Worm (Caenorhabditis elegans) whole organism, L4 larva: ENCODE data around the gene Y56A3A.22.

Source experiments
- F10B5.3 ChIP-seq: sonication (generic microtip); optimal IDR thresholded peaks from 2 replicates; lab custom pipeline; 2016; ENCODE audit warnings: mild to moderate bottlenecking, missing genetic modification characterization, missing compliant biosample characterization
- aha-1 ChIP-seq: fragments of 150-350 bp; peaks from one replicate; lab custom pipeline; 2014; ENCODE audit warnings: missing biosample characterization, missing genetic modification characterization
- ceh-20 ChIP-seq: fragments of 200-800 bp; sonication (Bioruptor generic); IDR thresholded peaks from 2 replicates; pipeline ENCODE4 v1.3.6; 2022; ENCODE audit warnings: missing genetic modification reagents, missing genetic modification characterization, missing compliant biosample characterization
- ceh-28 ChIP-seq: fragments of 150-350 bp; optimal IDR thresholded peaks from 2 replicates; lab custom pipeline; 2014; ENCODE audit warnings: missing biosample characterization, missing genetic modification reagents, missing genetic modification characterization
- ceh-44 ChIP-seq: fragments of 200-800 bp; sonication (Bioruptor generic); IDR thresholded peaks from 2 replicates; pipeline ENCODE4 v1.3.6; 2022; ENCODE audit warnings: missing genetic modification reagents, missing genetic modification characterization, missing compliant biosample characterization
- ceh-62 ChIP-seq: sonication (generic microtip); optimal IDR thresholded peaks from 2 replicates; lab custom pipeline; 2017; ENCODE audit warnings: missing biosample characterization, missing genetic modification characterization
- cey-2 ChIP-seq: sonication (generic microtip); optimal IDR thresholded peaks from 3 replicates; lab custom pipeline; 2017; ENCODE audit warnings: missing genetic modification characterization, mild to moderate bottlenecking, missing compliant biosample characterization, antibody characterized with exemption, borderline replicate concordance; ENCODE audit not compliant: insufficient read depth
- daf-12 ChIP-seq: fragments of 150-350 bp; optimal IDR thresholded peaks from 2 replicates; lab custom pipeline; 2014; ENCODE audit warnings: missing biosample characterization, missing genetic modification reagents, missing genetic modification characterization
- daf-19 ChIP-seq: fragments of 200-800 bp; sonication (Bioruptor generic); conservative IDR thresholded peaks from 2 replicates; pipeline ENCODE4 v1.3.6; 2022; ENCODE audit warnings: missing genetic modification characterization, missing compliant biosample characterization
- daf-8 ChIP-seq: fragments of 200-800 bp; sonication (Bioruptor generic); IDR thresholded peaks from 2 replicates; pipeline ENCODE4 v1.3.6; 2022; ENCODE audit warnings: missing genetic modification characterization, missing compliant biosample characterization
- dpl-1 ChIP-seq: fragments of 150-350 bp; optimal IDR thresholded peaks from 2 replicates; lab custom pipeline; 2014; ENCODE audit warnings: missing biosample characterization, missing genetic modification reagents, missing genetic modification characterization
- dve-1 ChIP-seq: sonication (generic microtip); optimal IDR thresholded peaks from 2 replicates; lab custom pipeline; 2017; ENCODE audit warnings: antibody characterized with exemption, mild to moderate bottlenecking, missing genetic modification characterization, missing compliant biosample characterization; ENCODE audit not compliant: insufficient read depth
- fkh-10 ChIP-seq: fragments of 150-350 bp; optimal IDR thresholded peaks from 2 replicates; lab custom pipeline; 2014; ENCODE audit warnings: missing biosample characterization, missing genetic modification reagents, missing genetic modification characterization
- gei-8 ChIP-seq: fragments of 200-800 bp; sonication (Bioruptor generic); optimal IDR thresholded peaks from 2 replicates; lab custom pipeline; 2018; ENCODE audit warnings: mild to moderate bottlenecking, missing genetic modification characterization, missing compliant biosample characterization
- hif-1 ChIP-seq, 2 experiments: sonication (generic microtip); optimal IDR thresholded peaks; 2 replicates each; lab custom pipeline; 2016 to 2017; ENCODE audit warnings: missing compliant biosample characterization in 2 of 2, missing genetic modification characterization in 2 of 2, missing genetic modification reagents in 2 of 2, missing genotype in 2 of 2, mild to moderate bottlenecking in 1 of 2
- hmg-1.1 ChIP-seq: fragments of 200-800 bp; sonication (Bioruptor generic); IDR thresholded peaks from 2 replicates; pipeline ENCODE4 v1.3.6; 2022; ENCODE audit warnings: missing genetic modification reagents, missing genetic modification characterization, missing compliant biosample characterization
- jun-1 ChIP-seq: fragments of 150-350 bp; optimal IDR thresholded peaks from 2 replicates; lab custom pipeline; 2014; ENCODE audit warnings: missing biosample characterization, missing genetic modification reagents, missing genetic modification characterization
- lim-7 ChIP-seq: fragments of 200-800 bp; sonication (Bioruptor generic); IDR thresholded peaks from 2 replicates; pipeline ENCODE4 v1.3.6; 2022; ENCODE audit warnings: missing genetic modification characterization, missing compliant biosample characterization
- lin-38 ChIP-seq: fragments of 200-800 bp; sonication (Bioruptor generic); IDR thresholded peaks from 2 replicates; pipeline ENCODE4 v1.3.6; 2022; ENCODE audit warnings: missing genetic modification reagents, missing genetic modification characterization, missing compliant biosample characterization
- lin-39 ChIP-seq: fragments of 150-350 bp; optimal IDR thresholded peaks from 2 replicates; lab custom pipeline; 2014; ENCODE audit warnings: missing biosample characterization, missing genetic modification reagents, missing genetic modification characterization
- lir-3 ChIP-seq: sonication (generic microtip); optimal IDR thresholded peaks from 2 replicates; lab custom pipeline; 2016; ENCODE audit warnings: mild to moderate bottlenecking, missing genetic modification characterization, missing compliant biosample characterization
- lsy-2 ChIP-seq, 2 experiments: fragments of 150-350 bp in 1 of 2; sonication (generic microtip) in 1 of 2; optimal IDR thresholded peaks; 2 replicates each; lab custom pipeline; 2014 to 2017; ENCODE audit warnings: missing biosample characterization in 2 of 2, missing genetic modification characterization in 2 of 2
- mdl-1 ChIP-seq, 2 experiments: fragments of 150-350 bp in 1 of 2; sonication (generic microtip) in 1 of 2; optimal IDR thresholded peaks; 2 replicates each; lab custom pipeline; 2014 to 2017; ENCODE audit warnings: missing biosample characterization in 2 of 2, missing genetic modification characterization in 2 of 2
- mdt-29 ChIP-seq: fragments of 200-800 bp; sonication (Bioruptor generic); IDR thresholded peaks from 2 replicates; pipeline ENCODE4 v1.3.6; 2022; ENCODE audit warnings: missing genetic modification reagents, missing genetic modification characterization, missing compliant biosample characterization
- mes-2 ChIP-seq: sonication (generic microtip); optimal IDR thresholded peaks from 2 replicates; lab custom pipeline; 2016; ENCODE audit warnings: missing genotype, mild to moderate bottlenecking, missing genetic modification characterization, missing compliant biosample characterization; ENCODE audit not compliant: poor library complexity, severe bottlenecking
- nhr-111 ChIP-seq: fragments of 200-800 bp; sonication (Bioruptor generic); optimal IDR thresholded peaks from 2 replicates; lab custom pipeline; 2018; ENCODE audit warnings: mild to moderate bottlenecking, missing genetic modification characterization, missing compliant biosample characterization
- nhr-237 ChIP-seq: sonication (generic microtip); optimal IDR thresholded peaks from 2 replicates; lab custom pipeline; 2017; ENCODE audit warnings: missing biosample characterization, missing genetic modification characterization
- nhr-42 ChIP-seq: fragments of 200-800 bp; sonication (Bioruptor generic); IDR thresholded peaks from 2 replicates; pipeline ENCODE4 v1.3.6; 2022; ENCODE audit warnings: missing genetic modification characterization, missing compliant biosample characterization
- nhr-48 ChIP-seq: sonication (generic microtip); optimal IDR thresholded peaks from 2 replicates; lab custom pipeline; 2016; ENCODE audit warnings: mild to moderate bottlenecking, missing genetic modification characterization, missing compliant biosample characterization
- pha-4 ChIP-seq, 2 experiments: fragments of 150-350 bp in 1 of 2; fragments of 200-800 bp in 1 of 2; sonication (Bioruptor generic) in 1 of 2; IDR thresholded peaks in 1 of 2; optimal IDR thresholded peaks in 1 of 2; 2 replicates each; pipeline versions ENCODE4 v1.3.6 to Lab custom; 2014 to 2022; ENCODE audit warnings: missing genetic modification characterization in 2 of 2, missing genetic modification reagents in 2 of 2, missing biosample characterization in 1 of 2, missing compliant biosample characterization in 1 of 2
- saeg-2 ChIP-seq: fragments of 200-800 bp; sonication (Bioruptor generic); IDR thresholded peaks from 2 replicates; pipeline ENCODE4 v1.3.6; 2022; ENCODE audit warnings: missing genetic modification reagents, missing genetic modification characterization, missing compliant biosample characterization
- set-16 ChIP-seq: fragments of 200-800 bp; sonication (Bioruptor generic); IDR thresholded peaks from 2 replicates; pipeline ENCODE4 v1.3.6; 2022; ENCODE audit warnings: missing genetic modification reagents, missing genetic modification characterization, missing compliant biosample characterization
- unc-39 ChIP-seq: sonication (generic microtip); optimal IDR thresholded peaks from 2 replicates; lab custom pipeline; 2017; ENCODE audit warnings: missing biosample characterization, missing genetic modification characterization

Gene Y56A3A.22

DNA sequence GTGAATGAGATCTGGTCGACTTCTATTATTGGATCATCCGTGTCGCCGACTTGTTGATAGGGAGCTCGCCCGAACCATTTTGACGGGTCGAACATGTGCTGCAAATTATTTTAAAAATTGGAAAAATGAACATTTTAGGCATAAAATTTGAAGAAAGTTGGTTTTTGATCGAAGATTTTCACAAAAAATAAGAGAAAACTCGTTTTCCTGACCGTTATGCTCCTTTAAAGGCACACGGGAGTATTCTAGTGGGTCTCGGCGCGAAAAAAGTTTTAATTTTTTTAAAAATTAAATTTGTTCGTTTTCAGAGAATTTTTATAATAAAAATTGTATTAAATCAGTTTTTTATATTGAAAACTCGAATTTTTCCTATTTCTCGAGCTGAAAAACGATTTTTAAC, 7.3 kb upstream of the Y56A3A.22 start, which contains the start of gene Y56A3A.16 (continued):
- no peak for TF ChIP-seq ceh-20 (GFP tag; lab: Robert Waterston, UW)

DNA sequence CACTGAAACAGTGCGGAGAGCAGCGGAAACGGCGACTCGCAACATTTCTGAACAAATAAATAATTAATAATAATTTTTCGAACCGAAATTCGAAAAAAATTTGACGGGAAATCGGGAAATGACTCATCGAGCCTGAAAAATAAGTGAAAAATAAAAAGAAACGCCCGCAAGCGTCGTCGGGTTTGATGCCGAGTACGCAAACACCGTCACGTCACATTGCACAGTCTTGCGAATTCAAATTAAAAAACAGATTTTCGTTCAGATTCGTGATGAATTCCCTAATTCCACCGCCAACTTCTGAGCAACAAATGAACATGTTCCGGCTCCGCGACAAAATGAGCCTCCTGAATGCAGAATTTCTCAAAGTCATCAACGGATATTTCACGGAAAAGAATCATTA, 5.8 kb upstream of the Y56A3A.22 start, which contains the start of the genes ndab-1 and npp-16:
Gene ndab-1 (minus strand): TSS at position 47 of the 400 bp plus-strand sequence.
Gene npp-16 (plus strand): TSS at position 263 of the 400 bp plus-strand sequence.
- TF ChIP-seq lim-7 (GFP tag; lab: Robert Waterston, UW) (peak; percentile 11; the same call in 1 of the 2 replicates), lin-39 (no peak), lsy-2 (tag; optimal IDR thresholded peaks at IDR 0.05; lab: Kevin White, UChicago) (peak in 1 of 2 experiments; percentile 43), unc-39 (tag; lab: Kevin White, UChicago) (no peak), dpl-1 (GFP tag; lab: Kevin White, UChicago) (peak; percentile 54), hmg-1.1 (GFP tag; lab: Robert Waterston, UW) (no peak), lin-38 (peak; percentile 61), mes-2 (tag; lab: Kevin White, UChicago) (peak; percentile 76), fkh-10 (GFP tag; lab: Kevin White, UChicago) (no peak), daf-8 (no peak), F10B5.3 (tag; lab: Kevin White, UChicago) (no peak)

DNA sequence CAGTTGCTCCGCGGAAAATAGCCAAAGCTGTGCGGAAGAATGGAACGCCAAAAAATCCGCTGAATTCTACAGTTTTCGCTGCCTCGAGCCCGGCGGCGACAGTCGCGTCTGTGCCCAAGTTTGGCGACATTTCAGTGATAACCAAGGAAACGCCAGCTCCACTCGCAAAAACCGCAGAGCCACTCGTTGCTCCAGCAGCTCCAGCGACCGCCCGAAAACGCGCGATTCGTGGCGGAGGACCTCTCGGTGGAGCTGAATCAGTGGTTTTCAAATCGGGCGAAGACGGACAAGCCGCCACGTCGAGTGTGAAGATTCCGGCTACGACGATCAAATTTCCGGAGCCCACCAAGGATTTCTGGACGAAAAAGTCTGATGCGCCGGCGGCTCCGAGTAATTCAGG, 5.2 kb upstream of the Y56A3A.22 start:
- TF ChIP-seq ceh-44 (GFP tag; lab: Robert Waterston, UW) (no peak), set-16 (GFP tag; lab: Robert Waterston, UW) (peak; percentile 86)

DNA sequence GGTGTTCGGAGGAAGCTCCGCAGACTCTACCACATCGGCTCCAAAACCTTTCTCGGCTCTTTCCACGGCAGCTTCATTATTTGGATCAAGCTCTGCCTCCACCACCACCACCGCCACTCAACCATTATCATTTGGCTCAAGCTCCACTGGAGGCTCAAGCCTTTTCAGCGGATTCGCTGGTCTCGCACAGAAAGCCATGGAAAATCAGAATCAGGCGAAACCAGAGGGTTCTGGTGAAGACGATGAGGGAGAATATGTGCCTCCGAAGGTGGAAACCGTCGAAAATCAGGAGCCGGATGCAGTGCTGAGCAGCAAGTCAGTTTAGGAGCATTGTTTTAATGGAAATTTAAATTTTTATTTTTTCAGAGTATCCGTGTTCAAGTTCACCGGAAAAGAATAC, 4.4 kb upstream of the Y56A3A.22 start:
- TF ChIP-seq mdt-29 (no peak), ceh-62 (tag; lab: Kevin White, UChicago) (no peak), nhr-48 (tag; lab: Kevin White, UChicago) (no peak), nhr-42 (no peak), ceh-28 (tag; lab: Kevin White, UChicago) (no peak), set-16 (GFP tag; lab: Robert Waterston, UW) (peak; percentile 56), daf-19 (no peak), aha-1 (tag; lab: Kevin White, UChicago) (peak; percentile 90), gei-8 (GFP tag; lab: Kevin White, UChicago) (no peak), daf-12 (tag; lab: Kevin White, UChicago) (no peak), hif-1 (tag; optimal IDR thresholded peaks at IDR 0.05; lab: Kevin White, UChicago) (no peak), saeg-2 (no peak), lir-3 (no peak), cey-2 (tag; lab: Kevin White, UChicago) (no peak), jun-1 (tag; lab: Kevin White, UChicago) (no peak)

DNA sequence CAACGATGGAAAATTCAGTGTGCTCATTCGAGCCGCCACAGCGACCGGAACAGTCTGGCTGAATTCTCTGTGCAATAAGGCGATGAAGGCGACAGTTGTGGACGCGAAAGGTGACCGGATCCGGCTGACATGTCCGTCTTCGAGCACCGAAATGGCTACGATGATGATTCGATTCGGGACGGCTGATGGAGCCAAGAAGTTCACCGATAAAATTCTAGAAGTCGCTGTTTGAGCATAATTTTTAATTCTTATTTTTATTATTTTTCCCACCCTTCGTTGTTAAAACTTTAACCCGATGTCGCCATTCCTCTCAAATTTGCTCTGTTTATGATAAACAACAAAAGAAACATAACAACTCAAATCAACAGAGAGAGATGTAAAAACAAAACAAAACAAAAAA, 4.0 kb upstream of the Y56A3A.22 start:
- TF ChIP-seq pha-4 (GFP tag; IDR thresholded peaks at IDR 0.05; lab: Robert Waterston, UW) (no peak), pha-4 (tag; optimal IDR thresholded peaks at IDR 0.05; lab: Kevin White, UChicago) (no peak), mdt-29 (no peak), aha-1 (tag; lab: Kevin White, UChicago) (peak; percentile 9), mes-2 (tag; lab: Kevin White, UChicago) (peak; percentile 45), dve-1 (no peak), daf-12 (tag; lab: Kevin White, UChicago) (no peak), lin-38 (0 out of 2 replicates have a peak, but pooled peaks have one; percentile 25), mdl-1 (tag; optimal IDR thresholded peaks at IDR 0.05; lab: Kevin White, UChicago) (no peak), nhr-111 (GFP tag; lab: Kevin White, UChicago) (no peak), nhr-237 (no peak)
